Fruit fly (Drosophila melanogaster) whole organism, embryonic: ENCODE measurements around the gene Invadolysin.

Experiments used
- CG12942 ChIP-seq: fragments of 200-800 bp; sonication (Bioruptor generic); optimal IDR thresholded peaks from 3 replicates; lab custom pipeline; 2016; ENCODE audit warnings: missing biosample characterization, missing genetic modification characterization
- CG15011 ChIP-seq: fragments of 200-800 bp; sonication (Bioruptor generic); optimal IDR thresholded peaks from 3 replicates; lab custom pipeline; 2018; ENCODE audit warnings: missing biosample characterization, mild to moderate bottlenecking, missing genetic modification characterization
- CG18599 ChIP-seq: fragments of 200-800 bp; sonication (Bioruptor generic); optimal IDR thresholded peaks from 3 replicates; lab custom pipeline; 2017; ENCODE audit warnings: missing biosample characterization, missing genetic modification characterization, mild to moderate bottlenecking, moderate library complexity, missing genetic modification reagents
- CG2202 ChIP-seq: fragments of 200-800 bp; sonication (Bioruptor generic); optimal IDR thresholded peaks from 2 replicates; lab custom pipeline; 2018; ENCODE audit warnings: missing biosample characterization, mild to moderate bottlenecking, missing genetic modification characterization
- CG6654 ChIP-seq: fragments of 200-800 bp; sonication (Bioruptor generic); optimal IDR thresholded peaks from 2 replicates; lab custom pipeline; 2017; ENCODE audit warnings: missing biosample characterization, mild to moderate bottlenecking, missing genetic modification characterization
- E2f2 ChIP-seq: fragments of 200-800 bp; sonication (Bioruptor generic); IDR thresholded peaks from 2 replicates; pipeline ENCODE4 v1.3.6; 2022; ENCODE audit warnings: missing biosample characterization, missing genetic modification characterization
- HLH54F ChIP-seq: fragments of 200-800 bp; sonication (Bioruptor generic); optimal IDR thresholded peaks from 3 replicates; lab custom pipeline; 2016; ENCODE audit warnings: missing biosample characterization, missing genetic modification characterization
- br ChIP-seq: fragments of >200 bp; optimal IDR thresholded peaks from 2 replicates; lab custom pipeline; 2017
- chn ChIP-seq: fragments of 200-800 bp; sonication (Bioruptor generic); optimal IDR thresholded peaks from 2 replicates; lab custom pipeline; 2016; ENCODE audit warnings: missing biosample characterization, missing genetic modification characterization
- ci ChIP-seq: fragments of 200-800 bp; sonication (Bioruptor generic); IDR thresholded peaks from 3 replicates; pipeline ENCODE4 v1.3.6; 2022; ENCODE audit warnings: missing biosample characterization, missing genetic modification characterization
- nau ChIP-seq: fragments of 200-800 bp; sonication (Bioruptor generic); optimal IDR thresholded peaks from 3 replicates; lab custom pipeline; 2017; ENCODE audit warnings: missing biosample characterization, mild to moderate bottlenecking, missing genetic modification characterization, missing genetic modification reagents
- pum ChIP-seq: fragments of 200-800 bp; sonication (Bioruptor generic); optimal IDR thresholded peaks from 2 replicates; lab custom pipeline; 2016; ENCODE audit warnings: missing biosample characterization, missing genetic modification characterization
- yki ChIP-seq: fragments of >200 bp; optimal IDR thresholded peaks from 3 replicates; lab custom pipeline; 2018

DNA sequence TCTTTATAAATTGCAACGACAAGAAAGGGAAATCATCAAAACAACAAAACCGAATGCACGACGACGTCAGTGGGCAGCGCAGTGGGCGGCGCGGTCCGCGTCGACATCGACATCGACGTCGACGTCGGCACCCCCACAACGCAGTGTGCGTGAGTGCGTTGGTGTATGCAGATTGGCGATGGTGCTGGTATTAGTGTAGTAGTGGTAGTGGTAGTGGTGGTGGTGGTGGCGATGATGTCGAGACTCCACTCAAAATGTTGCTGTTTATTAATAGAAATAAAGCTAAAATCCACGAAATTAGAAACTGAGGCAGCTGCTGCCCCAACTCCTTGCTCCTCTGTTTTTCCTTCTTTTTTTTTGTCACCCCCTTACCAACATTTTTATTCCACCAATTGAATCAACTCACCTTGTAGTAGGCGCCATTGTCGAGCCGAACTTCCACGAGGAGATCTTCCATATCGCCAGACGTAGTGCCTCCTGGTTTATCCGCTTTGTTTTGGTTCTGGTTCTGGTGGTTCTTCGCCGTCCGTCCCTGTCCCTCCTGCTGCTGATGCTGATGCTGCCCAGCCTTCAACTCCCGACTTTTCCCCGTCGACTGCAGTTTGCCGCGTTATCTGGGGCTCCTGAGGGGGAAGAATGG is 36.1 kb upstream of the Invadolysin start:
- TF ChIP-seq ci (no peak), E2f2 (GFP tag; lab: Robert Waterston, UW) (no peak), pum (no peak), CG15011 (GFP tag; lab: Kevin White, UChicago) (no peak), CG2202 (no peak), CG6654 (GFP tag; lab: Kevin White, UChicago) (no peak), br (lab: Kevin White, UChicago) (no peak), CG18599 (GFP tag; lab: Kevin White, UChicago) (no peak), CG12942 (GFP tag; lab: Kevin White, UChicago) (no peak), yki (lab: Kevin White, UChicago) (no peak), chn (GFP tag; lab: Kevin White, UChicago) (no peak), nau (no peak), HLH54F (GFP tag; lab: Kevin White, UChicago) (no peak)
